Fruit fly (Drosophila melanogaster) whole organism, embryonic: ENCODE measurements around the gene rush.
A peak's percentile ranks its signal among the peaks of the same experiment; 100 is the strongest.

Experiments used
- Awh ChIP-seq: fragments of 200-800 bp; sonication (Bioruptor generic); IDR thresholded peaks from 2 replicates; pipeline ENCODE4, ENCODE4 v1.3.6; 2022; ENCODE audit warnings: missing biosample characterization, missing genetic modification characterization
- B-H1 ChIP-seq: fragments of 200-800 bp; sonication (Bioruptor generic); IDR thresholded peaks from 3 replicates; pipeline ENCODE4 v1.3.6; 2022; ENCODE audit warnings: missing biosample characterization, missing genetic modification characterization
- CG13894 ChIP-seq: fragments of 200-800 bp; sonication (Bioruptor generic); optimal IDR thresholded peaks from 3 replicates; lab custom pipeline; 2018; ENCODE audit warnings: missing biosample characterization, mild to moderate bottlenecking, missing genetic modification characterization, moderate library complexity
- CG16813 ChIP-seq: fragments of 200-800 bp; sonication (Bioruptor generic); IDR thresholded peaks from 3 replicates; pipeline ENCODE4 v1.3.6; 2022; ENCODE audit warnings: missing biosample characterization, missing genetic modification characterization; ENCODE audit not compliant: partially characterized antibody
- CG17802 ChIP-seq: fragments of 200-800 bp; sonication (Bioruptor generic); optimal IDR thresholded peaks from 2 replicates; lab custom pipeline; 2018; ENCODE audit warnings: missing biosample characterization, mild to moderate bottlenecking, missing genetic modification characterization, moderate library complexity
- CG18011 ChIP-seq: fragments of 200-800 bp; sonication (Bioruptor generic); optimal IDR thresholded peaks from 2 replicates; lab custom pipeline; 2017; ENCODE audit warnings: missing biosample characterization, missing genetic modification characterization, mild to moderate bottlenecking, moderate library complexity, missing genotype
- CG18764 ChIP-seq: fragments of 200-800 bp; sonication (Bioruptor generic); optimal IDR thresholded peaks from 3 replicates; lab custom pipeline; 2016; ENCODE audit warnings: missing biosample characterization, missing genetic modification characterization
- CG2202 ChIP-seq: fragments of 200-800 bp; sonication (Bioruptor generic); optimal IDR thresholded peaks from 2 replicates; lab custom pipeline; 2018; ENCODE audit warnings: missing biosample characterization, mild to moderate bottlenecking, missing genetic modification characterization
- CG2678 ChIP-seq: fragments of 200-800 bp; sonication (Bioruptor generic); optimal IDR thresholded peaks from 3 replicates; lab custom pipeline; 2019; ENCODE audit warnings: missing biosample characterization, mild to moderate bottlenecking, missing genetic modification characterization, moderate library complexity
- CG2889 ChIP-seq: fragments of 200-800 bp; sonication (Bioruptor generic); IDR thresholded peaks from 3 replicates; pipeline ENCODE4 v1.3.6; 2022; ENCODE audit warnings: missing biosample characterization, missing genetic modification characterization
- CG30020 ChIP-seq: fragments of 200-800 bp; optimal IDR thresholded peaks from 2 replicates; lab custom pipeline; 2019; ENCODE audit warnings: missing biosample characterization, mild to moderate bottlenecking, missing genetic modification characterization, moderate library complexity
- CG43689 ChIP-seq: fragments of 200-800 bp; sonication (Bioruptor generic); IDR thresholded peaks from 2 replicates; pipeline ENCODE4 v1.3.6; 2022; ENCODE audit warnings: missing biosample characterization, missing genetic modification characterization
- CG4424 ChIP-seq: fragments of 200-800 bp; sonication (Bioruptor generic); optimal IDR thresholded peaks from 3 replicates; lab custom pipeline; 2016; ENCODE audit warnings: missing biosample characterization, missing genetic modification characterization
- CG5245 ChIP-seq: fragments of 200-800 bp; sonication (Bioruptor generic); optimal IDR thresholded peaks from 3 replicates; lab custom pipeline; 2016; ENCODE audit warnings: missing biosample characterization, missing genetic modification characterization
- CG5953 ChIP-seq: fragments of 200-800 bp; sonication (Bioruptor generic); IDR thresholded peaks from 2 replicates; pipeline ENCODE4 v1.3.6; 2022; ENCODE audit warnings: missing biosample characterization, missing genetic modification characterization
- CG7987 ChIP-seq: fragments of 200-800 bp; sonication (Bioruptor generic); optimal IDR thresholded peaks from 2 replicates; lab custom pipeline; 2018; ENCODE audit warnings: missing biosample characterization, mild to moderate bottlenecking, missing genetic modification characterization, moderate library complexity
- CG8478 ChIP-seq: fragments of >200 bp; optimal IDR thresholded peaks from 2 replicates; lab custom pipeline; 2018
- CG9215 ChIP-seq: fragments of 200-800 bp; sonication (Bioruptor generic); IDR thresholded peaks from 2 replicates; pipeline ENCODE4 v1.3.6; 2022; ENCODE audit warnings: missing biosample characterization, missing genetic modification characterization
- CG9797 ChIP-seq: fragments of 200-800 bp; sonication (Bioruptor generic); optimal IDR thresholded peaks from 3 replicates; lab custom pipeline; 2018; ENCODE audit warnings: missing biosample characterization, mild to moderate bottlenecking, missing genetic modification characterization
- CG9876 ChIP-seq: fragments of 200-800 bp; sonication (Bioruptor generic); optimal IDR thresholded peaks from 2 replicates; lab custom pipeline; 2016; ENCODE audit warnings: missing biosample characterization, missing genetic modification characterization
- CoRest ChIP-seq: fragments of 200-800 bp; sonication (Bioruptor generic); optimal IDR thresholded peaks from 3 replicates; lab custom pipeline; 2018; ENCODE audit warnings: missing biosample characterization, mild to moderate bottlenecking, missing genetic modification characterization, moderate library complexity
- Dek ChIP-seq: fragments of 200-800 bp; sonication (Bioruptor generic); optimal IDR thresholded peaks from 3 replicates; lab custom pipeline; 2019; ENCODE audit warnings: missing biosample characterization, mild to moderate bottlenecking, missing genetic modification characterization, moderate library complexity
- HHEX ChIP-seq: fragments of 200-800 bp; sonication (Bioruptor generic); optimal IDR thresholded peaks from 3 replicates; lab custom pipeline; 2017; ENCODE audit warnings: missing biosample characterization, mild to moderate bottlenecking, missing genetic modification characterization, missing genetic modification reagents
- HLH4C ChIP-seq: fragments of 200-800 bp; sonication (Bioruptor generic); IDR thresholded peaks from 3 replicates; pipeline ENCODE4 v1.3.6; 2022; ENCODE audit warnings: missing biosample characterization, missing genetic modification characterization; ENCODE audit not compliant: partially characterized antibody
- HmgZ ChIP-seq: fragments of 200-800 bp; sonication (Bioruptor generic); optimal IDR thresholded peaks from 2 replicates; lab custom pipeline; 2018; ENCODE audit warnings: missing biosample characterization, mild to moderate bottlenecking, missing genetic modification characterization
- Hmr ChIP-seq: fragments of 200-800 bp; sonication (Bioruptor generic); optimal IDR thresholded peaks from 3 replicates; lab custom pipeline; 2017; ENCODE audit warnings: mild to moderate bottlenecking, missing biosample characterization, missing genetic modification reagents, missing genetic modification characterization
- Mes4 ChIP-seq: fragments of 200-800 bp; sonication (Bioruptor generic); optimal IDR thresholded peaks from 2 replicates; lab custom pipeline; 2016; ENCODE audit warnings: missing biosample characterization, missing genetic modification characterization
- Mrtf ChIP-seq: fragments of 200-800 bp; sonication (Bioruptor generic); IDR thresholded peaks from 3 replicates; pipeline ENCODE4 v1.3.6; 2022; ENCODE audit warnings: missing biosample characterization, missing genetic modification characterization
- NC2α ChIP-seq: fragments of 200-800 bp; sonication (Bioruptor generic); optimal IDR thresholded peaks from 2 replicates; lab custom pipeline; 2016; ENCODE audit warnings: missing biosample characterization, missing genetic modification characterization
- Ptx1 ChIP-seq: fragments of 200-800 bp; sonication (Bioruptor generic); IDR thresholded peaks from 2 replicates; pipeline ENCODE4 v1.3.6; 2022; ENCODE audit warnings: missing biosample characterization, missing genetic modification characterization
- Trl ChIP-seq, 3 experiments: fragments of >200 bp in 2 of 3; fragments of 200-800 bp in 1 of 3; sonication (Bioruptor generic) in 1 of 3; optimal IDR thresholded peaks; 2 replicates in 1 of 3; 3 replicates in 2 of 3; lab custom pipeline; 2016 to 2017; ENCODE audit warnings: missing biosample characterization in 1 of 3, missing genetic modification characterization in 1 of 3
- bowl ChIP-seq: fragments of 200-800 bp; sonication (Bioruptor generic); IDR thresholded peaks from 2 replicates; pipeline ENCODE4 v1.3.6; 2022; ENCODE audit warnings: missing biosample characterization, missing genetic modification characterization
- crp ChIP-seq, 2 experiments: fragments of 200-800 bp; sonication (Bioruptor generic); optimal IDR thresholded peaks; 2 replicates in 1 of 2; 3 replicates in 1 of 2; lab custom pipeline; 2017; ENCODE audit warnings: missing biosample characterization in 2 of 2, missing genetic modification characterization in 2 of 2, mild to moderate bottlenecking in 1 of 2, moderate library complexity in 1 of 2
- dati ChIP-seq: fragments of 200-800 bp; sonication (Bioruptor generic); IDR thresholded peaks from 2 replicates; pipeline ENCODE4 v1.3.6; 2022; ENCODE audit warnings: missing biosample characterization, missing genetic modification characterization
- dm ChIP-seq: fragments of 200-800 bp; sonication (Bioruptor generic); optimal IDR thresholded peaks from 3 replicates; lab custom pipeline; 2016; ENCODE audit warnings: missing biosample characterization, missing genetic modification characterization
- dpn ChIP-seq, 2 experiments: fragments of 200-800 bp; sonication (Bioruptor generic); optimal IDR thresholded peaks; 3 replicates each; lab custom pipeline; 2016; ENCODE audit warnings: missing biosample characterization in 2 of 2, missing genetic modification characterization in 2 of 2
- gsb-n ChIP-seq: fragments of 200-800 bp; sonication (Bioruptor generic); optimal IDR thresholded peaks from 3 replicates; lab custom pipeline; 2018; ENCODE audit warnings: missing biosample characterization, mild to moderate bottlenecking, missing genetic modification characterization
- h ChIP-seq: fragments of >200 bp; optimal IDR thresholded peaks from 2 replicates; lab custom pipeline; 2017
- her ChIP-seq: fragments of 200-800 bp; sonication (Bioruptor generic); optimal IDR thresholded peaks from 2 replicates; lab custom pipeline; 2016; ENCODE audit warnings: missing biosample characterization, missing genetic modification characterization
- jumu ChIP-seq: fragments of 200-800 bp; sonication (Bioruptor generic); optimal IDR thresholded peaks from 3 replicates; lab custom pipeline; 2016; ENCODE audit warnings: missing biosample characterization, missing genetic modification characterization
- knrl ChIP-seq: fragments of 200-800 bp; sonication (Bioruptor generic); IDR thresholded peaks from 3 replicates; pipeline ENCODE4 v1.3.6; 2022; ENCODE audit warnings: missing biosample characterization, missing genetic modification characterization; ENCODE audit not compliant: partially characterized antibody
- lola ChIP-seq, 3 experiments: fragments of >200 bp in 2 of 3; fragments of 200-800 bp in 1 of 3; sonication (Bioruptor generic) in 1 of 3; optimal IDR thresholded peaks; 2 replicates each; lab custom pipeline; 2017 to 2019; ENCODE audit warnings: missing biosample characterization in 3 of 3, missing genetic modification characterization in 3 of 3, mild to moderate bottlenecking in 1 of 3, moderate library complexity in 1 of 3
- nom ChIP-seq: fragments of 200-800 bp; sonication (Bioruptor generic); optimal IDR thresholded peaks from 2 replicates; lab custom pipeline; 2017; ENCODE audit warnings: missing biosample characterization, missing genetic modification characterization, mild to moderate bottlenecking, moderate library complexity, missing genetic modification reagents
- sob ChIP-seq: fragments of 200-800 bp; sonication (Bioruptor generic); IDR thresholded peaks from 2 replicates; pipeline ENCODE4 v1.3.6; 2022; ENCODE audit warnings: missing biosample characterization, missing genetic modification characterization
- sqz ChIP-seq: fragments of 200-800 bp; sonication (Bioruptor generic); optimal IDR thresholded peaks from 3 replicates; lab custom pipeline; 2018; ENCODE audit warnings: missing biosample characterization, mild to moderate bottlenecking, missing genetic modification characterization
- sr ChIP-seq: fragments of 200-800 bp; sonication (Bioruptor generic); IDR thresholded peaks from 3 replicates; pipeline ENCODE4 v1.3.6; 2022; ENCODE audit warnings: missing biosample characterization, missing genetic modification characterization
- tgo ChIP-seq: fragments of 200-800 bp; sonication (Bioruptor generic); IDR thresholded peaks from 3 replicates; pipeline ENCODE4 v1.3.6; 2022; ENCODE audit warnings: missing biosample characterization, missing genetic modification characterization
- tin ChIP-seq: fragments of 200-800 bp; sonication (Bioruptor generic); optimal IDR thresholded peaks from 3 replicates; lab custom pipeline; 2016; ENCODE audit warnings: missing biosample characterization, missing genetic modification characterization
- tx ChIP-seq: fragments of 200-800 bp; sonication (Bioruptor generic); optimal IDR thresholded peaks from 2 replicates; lab custom pipeline; 2016; ENCODE audit warnings: missing biosample characterization, missing genetic modification characterization
- wdn ChIP-seq: fragments of 200-800 bp; sonication (Bioruptor generic); IDR thresholded peaks from 2 replicates; pipeline ENCODE4 v1.3.6; 2022; ENCODE audit warnings: missing biosample characterization, missing genetic modification characterization

rush gene

DNA sequence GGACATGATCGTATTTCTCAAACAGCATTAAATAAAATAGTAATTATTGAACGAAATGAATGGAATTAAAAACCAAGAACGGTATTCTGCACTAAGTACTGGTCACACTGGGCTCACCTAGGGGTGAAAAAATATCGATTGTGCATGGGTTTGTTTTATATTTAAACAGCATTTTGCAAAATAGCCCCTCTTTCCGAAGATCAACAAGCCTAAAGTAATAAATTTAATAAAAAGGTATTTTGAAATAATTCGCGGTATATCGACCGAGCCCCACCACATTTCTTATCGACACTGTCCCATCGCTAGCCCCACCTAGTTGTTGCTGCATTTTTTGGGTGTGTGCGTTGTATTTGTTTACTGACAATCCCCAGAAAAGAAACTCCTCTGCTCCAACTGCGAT lies 7.8 kb upstream of the rush start, which contains the start of gene pck (continued):
- TF ChIP-seq tx: peak; percentile 32
- peak; percentile 51 for TF ChIP-seq Hmr (GFP tag; lab: Kevin White, UChicago)
- TF ChIP-seq wdn (GFP tag; lab: Robert Waterston, UW): no peak
- TF ChIP-seq dati (GFP tag; lab: Robert Waterston, UW): 0 out of 2 replicates have a peak, but pooled peaks have one; percentile 20
- TF ChIP-seq knrl (GFP tag; lab: Robert Waterston, UW): peak; percentile 48; the same call in 1 of the 3 replicates
- peak; percentile 80 for TF ChIP-seq tin (GFP tag; lab: Kevin White, UChicago)
- TF ChIP-seq HLH4C (GFP tag; lab: Robert Waterston, UW): peak; percentile 56; the same call in 2 of the 3 replicates
- no peak for TF ChIP-seq Trl (optimal IDR thresholded peaks at IDR 0.05; lab: Kevin White, UChicago)
- peak; percentile 68 for TF ChIP-seq Trl (GFP tag; optimal IDR thresholded peaks at IDR 0.05; lab: Kevin White, UChicago)
- TF ChIP-seq jumu (GFP tag; lab: Kevin White, UChicago): peak; percentile 50
- TF ChIP-seq CG30020 (tag; lab: Kevin White, UChicago): peak; percentile 50
- TF ChIP-seq Dek (tag; lab: Kevin White, UChicago): peak; percentile 14
- TF ChIP-seq CG18764 (GFP tag; lab: Kevin White, UChicago): peak; percentile 65
- TF ChIP-seq nom: peak; percentile 13
- TF ChIP-seq CG13894 (tag; lab: Kevin White, UChicago): peak; percentile 12
- peak; percentile 35 for TF ChIP-seq Mes4 (GFP tag; lab: Kevin White, UChicago)
- peak; percentile 41 for TF ChIP-seq CG17802 (tag; lab: Kevin White, UChicago)
- TF ChIP-seq sob (GFP tag; lab: Robert Waterston, UW): peak; percentile 63; the same call in 1 of the 2 replicates
- peak in 1 of 3 experiments; percentile 48 for TF ChIP-seq lola (GFP tag; optimal IDR thresholded peaks at IDR 0.05; lab: Kevin White, UChicago)
- TF ChIP-seq her (GFP tag; lab: Kevin White, UChicago): no peak
- TF ChIP-seq B-H1 (GFP tag; lab: Robert Waterston, UW): peak; percentile 54; the same call in 1 of the 3 replicates
- peak; percentile 61 to 80 for TF ChIP-seq dpn (GFP tag; optimal IDR thresholded peaks at IDR 0.05; lab: Kevin White, UChicago)
- TF ChIP-seq HHEX (GFP tag; lab: Kevin White, UChicago): peak; percentile 6
- TF ChIP-seq Mrtf (GFP tag; lab: Robert Waterston, UW): 0 out of 3 replicates have a peak, but pooled peaks have one; percentile 10
- TF ChIP-seq CG9876 (GFP tag; lab: Kevin White, UChicago): no peak
- TF ChIP-seq Awh: 0 out of 2 replicates have a peak, but pooled peaks have one; percentile 33
- TF ChIP-seq CG4424 (GFP tag; lab: Kevin White, UChicago): peak; percentile 75
- peak; percentile 61 for TF ChIP-seq HmgZ (tag; lab: Kevin White, UChicago)
- no peak for TF ChIP-seq sqz
- TF ChIP-seq NC2α: no peak
- TF ChIP-seq CG7987 (GFP tag; lab: Kevin White, UChicago): no peak
- TF ChIP-seq Ptx1 (GFP tag; lab: Robert Waterston, UW): peak; percentile 72
- TF ChIP-seq h: no peak
- peak; percentile 71 for TF ChIP-seq dm
- TF ChIP-seq CG9797 (GFP tag; lab: Kevin White, UChicago): peak; percentile 76
- peak; percentile 49 for TF ChIP-seq CoRest (tag; lab: Kevin White, UChicago)
- no peak for TF ChIP-seq CG43689
- no peak; the same call in 2 of the 3 replicates for TF ChIP-seq sr (GFP tag; lab: Robert Waterston, UW)
- TF ChIP-seq CG2889 (GFP tag; lab: Robert Waterston, UW): 0 out of 3 replicates have a peak, but pooled peaks have one; percentile 61
- TF ChIP-seq CG5953: peak; percentile 54; the same call in 1 of the 2 replicates
- peak; percentile 52 for TF ChIP-seq CG2678
- TF ChIP-seq bowl (GFP tag; lab: Robert Waterston, UW): no peak
- peak in 1 of 2 experiments; percentile 37 for TF ChIP-seq crp (GFP tag; optimal IDR thresholded peaks at IDR 0.05; lab: Kevin White, UChicago)
- TF ChIP-seq gsb-n: no peak
- TF ChIP-seq CG9215 (GFP tag; lab: Robert Waterston, UW): peak; percentile 52
- TF ChIP-seq CG5245 (GFP tag; lab: Kevin White, UChicago): peak; percentile 53
- TF ChIP-seq tgo (GFP tag; lab: Robert Waterston, UW): peak; percentile 67
- TF ChIP-seq CG18011 (GFP tag; lab: Kevin White, UChicago): peak; percentile 56
- no peak for TF ChIP-seq CG8478
- TF ChIP-seq CG16813 (GFP tag; lab: Robert Waterston, UW): peak; percentile 50; the same call in 1 of the 3 replicates
- peak; percentile 53 for TF ChIP-seq CG2202 (tag; lab: Kevin White, UChicago)
